Worm (Caenorhabditis elegans): ENCODE data around the gene str-86.

str-86 gene

DNA sequence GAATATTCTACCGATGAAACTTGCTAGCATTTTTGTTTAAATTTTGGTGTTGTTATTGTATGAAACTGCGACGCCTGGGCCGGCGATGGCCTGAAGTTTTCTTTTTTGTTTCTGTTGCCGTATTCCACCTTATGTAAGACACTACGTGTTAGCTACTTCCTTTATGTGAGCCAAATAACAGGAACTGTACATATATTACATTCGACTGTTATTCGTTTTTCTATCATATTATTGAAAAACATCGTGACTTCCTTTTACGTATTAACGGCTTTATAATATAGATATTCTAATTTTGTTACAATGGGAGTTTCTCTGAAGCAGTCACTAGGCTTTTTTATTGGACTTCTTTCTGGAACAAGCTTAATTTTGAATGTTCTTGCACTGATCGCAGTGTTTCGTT is 21.7 kb upstream of the str-86 start, which contains the start of gene srx-3:
Gene srx-3 (plus strand): TSS at position 301 of the 400 bp plus-strand sequence.
- no peak for TF ChIP-seq unc-39 (tag; optimal IDR thresholded peaks at IDR 0.05)
- no peak for TF ChIP-seq lin-39 (tag; optimal IDR thresholded peaks at IDR 0.05)
- TF ChIP-seq ceh-82 (tag; optimal IDR thresholded peaks at IDR 0.05) = no peak
- no peak for TF ChIP-seq pha-4 (tag; optimal IDR thresholded peaks at IDR 0.05)
- no peak for TF ChIP-seq pqm-1 (tag; optimal IDR thresholded peaks at IDR 0.05)
- TF ChIP-seq nhr-77 (tag; optimal IDR thresholded peaks at IDR 0.05) = no peak
- no peak for TF ChIP-seq aly-2 (tag; optimal IDR thresholded peaks at IDR 0.05)
- no peak for TF ChIP-seq hmg-11 (tag; optimal IDR thresholded peaks at IDR 0.05)
- no peak for TF ChIP-seq zag-1 (tag; optimal IDR thresholded peaks at IDR 0.05)
- TF ChIP-seq nhr-237 (tag; optimal IDR thresholded peaks at IDR 0.05) = no peak
- TF ChIP-seq mml-1 (tag; optimal IDR thresholded peaks at IDR 0.05) = no peak
- no peak for TF ChIP-seq elt-2 (tag; optimal IDR thresholded peaks at IDR 0.05)

DNA sequence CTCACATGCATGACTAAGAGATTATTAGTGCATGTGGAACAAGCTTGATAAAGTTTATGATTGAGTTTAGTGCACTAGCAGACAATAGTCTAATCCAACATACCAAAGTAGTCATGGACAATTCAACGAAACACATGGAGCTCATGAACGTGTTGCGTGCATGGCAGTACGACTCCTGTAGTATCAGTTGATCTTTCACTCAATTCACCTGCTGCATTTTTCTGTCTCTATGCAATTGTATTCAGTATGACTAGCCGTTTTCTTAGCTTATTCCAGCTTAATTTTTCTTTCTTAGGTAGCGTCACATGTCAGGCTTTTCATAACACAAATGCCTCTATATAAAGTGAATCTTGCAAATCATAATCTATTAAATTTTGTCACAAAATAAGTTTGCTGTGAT is 19.8 kb upstream of the str-86 start, which contains the start of gene srx-1:
Gene srx-1 (plus strand): TSS at position 382 of the 400 bp plus-strand sequence.
- TF ChIP-seq nfya-1 (tag; optimal IDR thresholded peaks at IDR 0.05; ENCODE audit: insufficient read depth) (no peak), lin-15B (tag; optimal IDR thresholded peaks at IDR 0.05) (no peak), mml-1 (tag; optimal IDR thresholded peaks at IDR 0.05) (no peak), lin-39 (tag; optimal IDR thresholded peaks at IDR 0.05) (no peak), nhr-43 (tag; optimal IDR thresholded peaks at IDR 0.05; ENCODE audit: poor library complexity, severe bottlenecking) (no peak), ceh-16 (tag; optimal IDR thresholded peaks at IDR 0.05) (no peak), nhr-23 (tag; optimal IDR thresholded peaks at IDR 0.05) (no peak), ceh-9 (tag; optimal IDR thresholded peaks at IDR 0.05) (no peak), mdl-1 (tag; optimal IDR thresholded peaks at IDR 0.05) (no peak), unc-39 (tag; optimal IDR thresholded peaks at IDR 0.05) (no peak), egl-5 (tag; optimal IDR thresholded peaks at IDR 0.05) (no peak), jun-1 (tag; optimal IDR thresholded peaks at IDR 0.05) (no peak), unc-62 (GFP tag; optimal IDR thresholded peaks at IDR 0.05) (no peak), ama-1 (optimal IDR thresholded peaks at IDR 0.05) (no peak), elt-2 (tag; optimal IDR thresholded peaks at IDR 0.05) (no peak), lsy-12 (tag; optimal IDR thresholded peaks at IDR 0.05) (no peak), pqm-1 (tag; optimal IDR thresholded peaks at IDR 0.05) (no peak), nhr-12 (tag; optimal IDR thresholded peaks at IDR 0.05) (no peak), ceh-82 (tag; optimal IDR thresholded peaks at IDR 0.05) (no peak), ceh-28 (tag; optimal IDR thresholded peaks at IDR 0.05) (no peak)

DNA sequence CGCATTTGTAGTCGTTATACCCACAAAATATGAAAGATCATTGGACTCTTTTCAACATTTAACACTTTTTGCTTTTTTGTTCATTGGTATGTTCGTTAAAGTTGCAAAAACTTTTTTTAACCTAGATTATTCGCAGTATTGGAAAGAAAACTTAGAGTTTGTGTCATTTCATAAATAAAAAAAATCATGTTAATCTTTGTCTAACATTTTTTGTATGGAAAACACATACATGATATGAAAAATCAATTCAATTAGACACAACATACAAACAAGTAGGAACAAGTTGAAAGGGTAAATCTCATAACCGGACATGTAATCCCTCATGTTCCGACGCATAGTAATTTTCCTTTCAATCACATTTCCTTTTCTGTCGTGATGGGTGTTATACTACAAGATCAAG is 17.7 kb upstream of the str-86 start, which contains the start of gene F59E11.2:
Gene F59E11.2 (plus strand): TSS at position 301 of the 400 bp plus-strand sequence.
- TF ChIP-seq R02D3.7 (tag; optimal IDR thresholded peaks at IDR 0.05) = no peak
- no peak for TF ChIP-seq egl-5 (tag; optimal IDR thresholded peaks at IDR 0.05)

DNA sequence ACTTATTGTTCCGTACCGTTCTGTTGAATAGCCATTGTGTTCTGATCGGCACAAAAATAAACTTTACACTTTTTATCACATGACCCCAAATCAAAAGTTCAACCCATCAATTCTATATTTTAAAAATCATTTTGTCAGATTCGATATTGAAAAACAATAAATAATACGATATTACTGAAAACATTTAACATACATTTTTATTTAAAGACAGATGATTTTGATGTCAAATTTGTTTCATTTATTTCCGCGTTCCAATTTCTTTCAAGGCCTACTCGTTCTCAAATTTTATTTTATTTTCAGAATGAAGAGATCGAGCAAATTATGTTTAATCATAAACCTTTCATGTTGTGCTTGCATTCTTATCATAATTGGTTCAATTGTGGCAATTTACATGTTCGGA is 11.3 kb upstream of the str-86 start, which contains the start of gene F59E11.5:
Gene F59E11.5 (plus strand): TSS at position 301 of the 400 bp plus-strand sequence.
- TF ChIP-seq snpc-4 (tag; optimal IDR thresholded peaks at IDR 0.05) = no peak
- no peak for TF ChIP-seq aly-2 (tag; optimal IDR thresholded peaks at IDR 0.05)
- no peak for TF ChIP-seq lsy-12 (tag; optimal IDR thresholded peaks at IDR 0.05)
- no peak for TF ChIP-seq nhr-237 (tag; optimal IDR thresholded peaks at IDR 0.05)
- TF ChIP-seq nhr-76 (tag; optimal IDR thresholded peaks at IDR 0.05) = no peak
- TF ChIP-seq sea-2 (GFP tag; optimal IDR thresholded peaks at IDR 0.05) = no peak
- no peak for TF ChIP-seq ceh-82 (tag; optimal IDR thresholded peaks at IDR 0.05)
- TF ChIP-seq egl-5 (tag; optimal IDR thresholded peaks at IDR 0.05) = no peak
- TF ChIP-seq ceh-16 (tag; optimal IDR thresholded peaks at IDR 0.05) = no peak
- TF ChIP-seq nhr-12 (tag; optimal IDR thresholded peaks at IDR 0.05) = no peak
- TF ChIP-seq pha-4 (tag; optimal IDR thresholded peaks at IDR 0.05) = no peak
- no peak for TF ChIP-seq nhr-67 (tag; optimal IDR thresholded peaks at IDR 0.05)
- TF ChIP-seq R02D3.7 (tag; optimal IDR thresholded peaks at IDR 0.05) = no peak
- no peak for TF ChIP-seq ama-1 (optimal IDR thresholded peaks at IDR 0.05)
- no peak for TF ChIP-seq hmg-11 (tag; optimal IDR thresholded peaks at IDR 0.05)
- no peak for TF ChIP-seq mdl-1 (tag; optimal IDR thresholded peaks at IDR 0.05)
- no peak for TF ChIP-seq fos-1 (tag; optimal IDR thresholded peaks at IDR 0.05)
- no peak for TF ChIP-seq nhr-43 (tag; optimal IDR thresholded peaks at IDR 0.05; ENCODE audit: poor library complexity, severe bottlenecking)
- no peak for TF ChIP-seq pqm-1 (tag; optimal IDR thresholded peaks at IDR 0.05)
- TF ChIP-seq mml-1 (tag; optimal IDR thresholded peaks at IDR 0.05) = no peak

DNA sequence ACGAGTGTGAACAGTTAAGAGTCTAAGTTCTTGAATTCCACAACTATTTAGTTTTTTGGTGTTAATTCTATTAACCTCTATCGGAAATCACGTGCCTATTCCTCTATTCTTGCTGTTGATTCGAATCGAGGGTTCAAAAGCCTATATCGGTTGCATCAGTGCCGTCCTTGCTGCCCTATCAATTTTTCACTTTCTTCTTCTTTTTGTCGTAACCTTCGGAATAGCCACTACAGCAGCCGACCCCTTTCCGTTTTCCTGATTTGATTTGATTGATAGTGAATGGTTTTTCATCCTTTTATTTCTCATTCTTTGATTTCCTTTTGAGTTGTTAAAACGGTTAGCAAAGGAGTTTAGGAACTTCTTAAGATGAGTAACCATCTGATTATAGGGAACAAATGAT is 10.8 kb upstream of the str-86 start:
- TF ChIP-seq nhr-76 (tag; optimal IDR thresholded peaks at IDR 0.05) = no peak
- peak; percentile 52 for TF ChIP-seq nhr-23 (tag; optimal IDR thresholded peaks at IDR 0.05)
- TF ChIP-seq ceh-16 (tag; optimal IDR thresholded peaks at IDR 0.05) = no peak
- no peak for TF ChIP-seq unc-62 (GFP tag; optimal IDR thresholded peaks at IDR 0.05)
- no peak for TF ChIP-seq fkh-2 (tag; optimal IDR thresholded peaks at IDR 0.05)
- TF ChIP-seq elt-3 (tag; optimal IDR thresholded peaks at IDR 0.05) = peak in 2 of 3 experiments; percentile 21 to 33
- peak; percentile 16 for TF ChIP-seq nhr-25 (tag; optimal IDR thresholded peaks at IDR 0.05)
- TF ChIP-seq nhr-43 (tag; optimal IDR thresholded peaks at IDR 0.05; ENCODE audit: poor library complexity, severe bottlenecking) = peak; percentile 68
- TF ChIP-seq mml-1 (tag; optimal IDR thresholded peaks at IDR 0.05) = no peak
- no peak for TF ChIP-seq nhr-67 (tag; optimal IDR thresholded peaks at IDR 0.05)
- TF ChIP-seq ceh-9 (tag; optimal IDR thresholded peaks at IDR 0.05) = no peak
- no peak for TF ChIP-seq ZK546.5 (tag; optimal IDR thresholded peaks at IDR 0.05)
- no peak for TF ChIP-seq mdl-1 (tag; optimal IDR thresholded peaks at IDR 0.05)
- no peak for TF ChIP-seq fos-1 (tag; optimal IDR thresholded peaks at IDR 0.05)
- TF ChIP-seq ztf-11 (tag; optimal IDR thresholded peaks at IDR 0.05) = no peak
- TF ChIP-seq pqm-1 (tag; optimal IDR thresholded peaks at IDR 0.05) = no peak

All from whole organism, L3 larva.